Fruit fly (Drosophila melanogaster): ENCODE data around the gene Eig71Ef.

The Eig71Ef gene

DNA sequence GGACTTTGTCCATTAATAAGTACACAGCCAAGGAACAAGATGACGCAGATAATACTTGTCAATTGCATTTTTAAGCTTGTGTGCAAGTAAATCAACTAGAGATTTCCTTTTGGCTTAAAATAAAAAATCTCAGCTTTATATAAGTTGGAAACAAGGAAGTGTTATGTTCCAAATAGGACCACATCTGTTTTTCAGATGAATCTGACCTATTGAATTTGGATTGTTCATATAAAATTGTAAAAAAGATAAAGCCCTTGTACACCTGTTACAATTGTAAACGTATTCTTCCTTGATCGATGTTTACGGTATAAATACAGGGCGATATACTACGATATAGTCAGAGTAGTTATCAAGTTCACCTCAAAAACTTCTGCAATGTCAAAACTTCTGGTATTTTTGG, at the start of gene Eig71Ef, which contains the start of gene Eig71Eg:
Gene Eig71Ef, minus strand, starts transcription at position 101 of the 400 bp plus-strand sequence.
Gene Eig71Eg, plus strand, starts transcription at position 339 of the 400 bp plus-strand sequence.
- no peak for TF ChIP-seq CG8478 (optimal IDR thresholded peaks at IDR 0.05)

DNA sequence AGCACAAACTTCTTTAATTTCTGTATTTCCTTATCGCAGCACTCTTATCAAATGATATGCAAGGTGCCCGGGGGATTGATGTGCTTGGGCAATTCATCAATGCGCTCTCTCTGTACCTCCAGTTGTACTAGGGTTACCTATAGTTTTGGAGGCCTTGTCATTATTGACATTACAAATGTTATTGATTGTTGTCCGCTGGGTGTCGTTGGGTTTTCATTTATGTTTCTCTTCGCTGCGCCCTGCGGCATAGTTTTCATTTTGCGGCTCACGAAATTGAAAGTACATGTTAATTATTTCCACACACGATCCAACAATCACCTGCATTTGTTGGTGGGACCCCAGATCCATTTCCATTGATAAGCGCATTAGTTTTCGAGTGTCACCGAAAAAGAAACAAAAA, 49.0 kb upstream of the Eig71Ef start:
- no peak for TF ChIP-seq CG8478 (optimal IDR thresholded peaks at IDR 0.05)
- no peak for TF ChIP-seq CTCF (optimal IDR thresholded peaks at IDR 0.05)

DNA sequence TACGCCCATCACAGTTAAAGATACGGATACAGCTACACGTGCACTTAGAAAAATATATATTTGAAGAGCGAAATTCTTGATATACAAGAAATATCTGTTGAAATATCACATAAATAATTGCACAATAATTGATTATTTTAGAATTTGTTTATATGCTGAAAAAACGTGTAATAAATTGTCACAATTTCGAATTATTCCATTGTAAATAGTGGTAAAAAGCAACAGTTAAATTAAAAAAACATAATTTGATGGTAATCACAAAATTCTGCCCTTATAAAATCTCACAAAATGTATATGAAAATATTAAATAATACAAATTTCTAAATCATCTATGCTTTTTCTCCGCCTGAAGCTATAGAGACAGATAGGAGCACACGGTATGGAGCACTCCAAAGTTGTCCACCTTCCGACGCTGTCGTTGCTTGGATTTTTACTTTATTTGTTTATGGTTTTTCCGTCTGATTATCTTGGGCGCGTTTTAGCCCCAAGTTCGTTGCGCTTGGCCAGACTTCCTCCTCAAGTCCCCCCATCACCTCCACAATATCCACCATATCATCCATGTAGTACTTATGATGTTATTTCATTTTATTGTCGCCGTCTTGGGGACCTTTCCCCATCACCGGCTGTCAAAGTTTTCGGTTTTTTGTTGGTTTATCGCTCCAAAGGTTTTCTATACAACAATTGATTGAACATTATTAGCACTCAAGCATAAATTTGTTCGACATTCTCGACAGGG, 47.2 kb upstream of the Eig71Ef start:
- TF ChIP-seq CTCF (optimal IDR thresholded peaks at IDR 0.05) (no peak), CG8478 (optimal IDR thresholded peaks at IDR 0.05) (no peak)

DNA sequence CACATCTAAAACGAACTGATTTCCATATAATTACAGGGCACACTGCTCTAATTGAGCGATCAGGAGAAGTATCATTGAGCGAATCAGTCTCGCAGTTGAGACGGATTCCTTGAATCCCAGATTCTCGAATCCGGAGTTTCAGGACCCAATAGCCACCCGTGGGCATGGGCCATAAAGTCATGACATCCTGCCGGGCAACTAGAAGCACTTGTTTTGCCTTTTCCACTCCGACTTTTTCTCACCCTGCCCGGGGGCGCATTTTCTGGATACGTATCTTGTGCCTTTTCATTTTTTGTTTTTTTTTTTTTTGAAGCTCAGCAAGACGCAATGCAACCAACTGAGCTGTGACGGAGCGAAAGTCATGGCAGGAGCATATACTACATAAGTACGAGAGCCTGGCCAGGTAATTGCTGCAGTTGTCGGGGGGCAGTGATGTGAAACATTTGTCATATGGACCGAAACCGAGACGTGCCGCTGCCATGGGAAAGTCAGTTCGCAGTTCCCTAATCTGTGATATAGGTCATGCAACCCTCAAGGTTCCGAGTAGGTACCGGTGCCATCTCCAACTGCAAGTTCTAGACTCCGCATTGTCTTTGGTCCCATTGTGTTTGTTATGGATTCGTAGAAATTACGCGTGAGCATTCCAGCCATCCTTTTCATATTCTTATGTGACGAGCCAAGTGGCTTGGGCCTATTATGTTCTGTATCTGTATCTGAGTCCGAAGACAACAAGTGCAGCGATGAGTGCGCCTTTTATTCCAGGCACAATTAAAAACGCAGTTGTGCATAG, 46.3 kb upstream of the Eig71Ef start:
- TF ChIP-seq CTCF (optimal IDR thresholded peaks at IDR 0.05) (no peak), CG8478 (optimal IDR thresholded peaks at IDR 0.05) (no peak)

DNA sequence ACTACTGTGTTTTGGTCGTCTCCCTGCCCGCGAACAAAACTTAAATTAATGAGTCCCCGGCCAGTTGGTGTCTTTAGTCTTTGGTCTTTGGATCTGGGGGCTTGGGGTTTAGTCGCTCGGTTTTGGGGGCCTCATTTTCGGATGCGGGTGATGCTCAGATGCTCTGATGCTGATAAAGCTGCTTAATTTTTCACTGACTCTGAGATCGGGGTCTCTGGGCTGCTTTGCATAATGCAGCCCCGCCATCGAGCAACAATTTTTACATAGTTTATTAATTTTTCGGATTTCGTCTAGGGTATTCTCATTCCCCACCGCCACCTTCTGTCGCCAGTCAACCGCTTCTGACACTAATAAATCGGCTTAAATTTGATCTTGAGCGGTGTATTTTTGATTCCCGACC, 45.0 kb upstream of the Eig71Ef start:
- TF ChIP-seq CTCF (optimal IDR thresholded peaks at IDR 0.05) (no peak), CG8478 (optimal IDR thresholded peaks at IDR 0.05) (no peak)

DNA sequence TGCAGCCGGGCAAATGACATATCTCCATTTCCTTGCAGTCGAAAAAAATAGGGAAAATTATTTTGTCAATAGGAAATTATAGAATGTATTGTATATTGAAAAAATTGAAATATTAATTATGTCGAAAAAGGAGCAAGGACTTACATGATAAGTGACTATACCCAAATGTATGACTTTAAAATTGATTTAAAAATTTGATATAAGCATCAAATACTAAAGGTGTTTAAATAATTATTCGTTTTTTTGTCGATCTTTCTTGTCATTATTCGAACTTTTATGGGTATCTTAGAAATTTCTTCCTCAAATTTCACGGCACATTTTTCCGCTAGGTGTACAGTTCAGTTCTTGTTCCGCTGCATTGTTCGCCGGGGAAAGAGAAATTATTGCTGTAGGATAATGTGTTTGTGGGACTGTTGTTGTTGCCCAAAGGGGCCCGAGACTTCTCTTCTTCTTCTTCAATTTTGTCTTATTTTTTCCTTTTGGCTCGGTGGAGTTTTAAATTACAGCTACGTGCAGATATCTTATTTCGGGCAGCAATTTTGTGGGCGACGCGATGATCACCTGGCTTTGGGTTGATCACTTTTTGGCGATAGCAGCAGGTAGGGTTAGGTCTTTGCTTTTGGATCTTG, 43.3 kb upstream of the Eig71Ef start:
- no peak for TF ChIP-seq CG8478 (optimal IDR thresholded peaks at IDR 0.05)
- TF ChIP-seq CTCF (optimal IDR thresholded peaks at IDR 0.05): no peak

DNA sequence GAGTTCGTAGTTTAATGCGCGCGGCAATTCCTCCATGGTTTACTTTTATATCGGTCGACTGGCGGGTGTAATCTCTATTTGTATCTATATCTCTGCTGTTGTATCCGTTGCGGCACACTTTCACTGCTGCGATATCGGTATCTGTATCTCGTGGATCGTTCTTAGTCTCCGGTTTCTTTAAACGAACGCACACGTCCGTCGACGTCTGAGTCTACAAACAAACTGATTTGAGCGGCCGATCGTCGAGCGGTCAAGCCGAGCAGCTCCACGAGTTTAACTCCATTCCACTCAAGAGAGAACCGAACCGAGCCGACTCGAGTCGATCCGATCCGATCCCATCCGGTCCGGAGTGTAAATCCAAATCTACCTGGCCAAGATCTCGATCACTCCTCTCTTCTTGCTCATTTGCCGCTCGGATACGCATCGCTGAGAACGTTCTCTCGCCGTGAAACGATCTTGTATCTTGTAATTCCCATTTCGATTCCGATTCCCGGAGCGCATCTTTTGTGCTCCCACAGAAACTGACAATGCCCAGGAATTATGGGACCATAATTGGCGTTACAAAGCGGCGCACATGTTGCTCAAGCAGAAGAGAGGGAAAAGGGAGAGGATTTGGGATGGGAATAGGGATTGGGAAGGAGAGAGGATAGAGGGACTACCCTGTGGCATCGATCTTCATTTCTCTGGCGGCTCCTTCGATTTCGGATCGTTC, 42.6 kb upstream of the Eig71Ef start, which contains the start of gene comm2:
Gene comm2, minus strand, starts transcription at position 225 of the 712 bp plus-strand sequence.
- TF ChIP-seq CG8478 (optimal IDR thresholded peaks at IDR 0.05): no peak
- TF ChIP-seq CTCF (optimal IDR thresholded peaks at IDR 0.05): no peak

DNA sequence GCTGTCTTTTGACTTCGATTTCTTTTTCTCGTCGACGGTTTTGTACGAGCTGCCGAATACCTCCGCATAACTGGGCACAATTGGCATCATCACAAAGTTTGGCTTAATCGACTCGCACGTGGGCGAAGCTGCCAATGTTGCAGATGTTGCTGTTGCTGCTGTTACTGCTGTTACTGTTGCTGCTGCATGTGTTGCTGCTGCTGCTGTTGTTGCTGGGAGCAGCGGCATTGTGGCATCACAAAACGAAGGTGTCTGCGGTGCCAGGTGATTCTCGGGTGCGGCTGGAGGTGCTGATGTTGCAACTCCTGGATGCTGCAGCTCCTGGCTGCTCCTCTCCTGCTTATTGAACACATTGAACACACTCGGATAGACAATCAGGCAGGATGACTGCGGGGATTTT, 40.7 kb upstream of the Eig71Ef start:
- TF ChIP-seq CTCF (optimal IDR thresholded peaks at IDR 0.05) (no peak), CG8478 (optimal IDR thresholded peaks at IDR 0.05) (no peak)

DNA sequence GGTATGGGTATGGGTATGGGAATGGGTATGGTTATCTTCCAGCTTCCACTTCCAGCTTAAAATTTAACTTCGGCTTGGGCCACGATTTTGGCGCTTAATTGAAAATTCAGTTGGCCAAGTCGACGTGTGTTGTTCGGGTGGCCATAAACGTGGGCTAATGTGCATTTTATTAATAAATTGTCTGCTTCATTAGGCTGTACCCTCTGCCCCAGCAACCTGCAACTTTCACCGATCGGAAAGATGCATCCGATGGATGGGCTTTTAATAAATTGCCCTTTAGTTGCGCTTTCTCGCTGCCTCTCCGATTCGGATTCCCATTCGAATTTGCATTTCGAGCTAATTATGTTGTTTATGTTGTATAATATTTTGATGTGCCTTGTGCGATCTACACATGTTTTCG, 38.0 kb upstream of the Eig71Ef start:
- TF ChIP-seq CTCF (optimal IDR thresholded peaks at IDR 0.05): no peak
- no peak for TF ChIP-seq CG8478 (optimal IDR thresholded peaks at IDR 0.05)

DNA sequence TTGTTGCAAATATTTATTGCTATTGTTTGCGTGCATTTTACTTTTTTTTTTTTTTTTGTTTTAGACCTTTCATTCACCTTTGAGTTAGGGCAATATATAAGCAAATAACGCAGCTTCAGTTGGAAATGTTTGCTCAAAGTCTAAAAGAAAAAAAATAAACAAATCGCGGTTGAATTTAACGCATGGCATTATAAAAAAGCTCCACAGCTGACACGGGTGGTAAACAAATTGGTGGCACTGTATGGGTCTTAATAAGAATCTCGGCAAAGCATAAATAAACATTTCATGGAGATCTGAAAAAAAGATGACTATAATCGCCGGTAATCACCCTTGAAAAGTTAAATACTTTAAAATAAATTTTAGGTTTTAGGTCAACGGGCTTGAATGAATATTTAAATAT, 37.2 kb upstream of the Eig71Ef start:
- TF ChIP-seq CTCF (optimal IDR thresholded peaks at IDR 0.05): no peak
- TF ChIP-seq CG8478 (optimal IDR thresholded peaks at IDR 0.05): no peak

DNA sequence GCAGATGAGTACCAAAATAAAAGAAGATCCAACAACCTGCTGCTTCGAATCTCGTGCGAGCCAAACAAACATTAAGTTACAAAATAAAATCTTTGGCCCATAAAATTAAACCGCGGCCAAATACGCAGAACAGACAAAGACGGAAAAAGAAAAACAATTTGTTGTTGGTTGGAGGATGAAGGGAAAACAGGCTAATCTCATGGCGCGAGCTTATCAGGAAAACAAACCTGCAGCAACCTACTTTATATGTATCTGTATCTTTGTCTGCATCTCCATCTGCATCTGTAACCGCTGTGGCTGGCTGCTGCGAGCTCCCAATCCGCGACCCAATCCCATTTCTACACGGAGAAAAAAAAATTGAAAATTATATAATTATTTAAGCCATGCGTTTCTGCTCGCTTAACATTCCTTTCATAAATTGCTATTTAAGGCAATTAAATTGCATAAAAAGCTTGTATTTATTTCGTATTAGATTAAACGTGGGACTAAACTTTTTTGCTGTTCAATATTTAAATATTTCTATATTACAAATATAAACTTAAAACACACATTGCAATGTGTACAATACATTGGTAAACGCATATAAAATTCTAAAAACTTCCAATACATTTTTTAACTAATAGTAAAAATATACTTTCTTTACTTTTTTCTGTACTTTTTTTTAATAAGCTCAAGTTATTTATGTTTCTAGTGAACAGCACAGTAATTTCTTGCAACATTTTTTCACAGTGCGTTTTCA, 35.8 kb upstream of the Eig71Ef start:
- TF ChIP-seq CTCF (optimal IDR thresholded peaks at IDR 0.05): no peak
- no peak for TF ChIP-seq CG8478 (optimal IDR thresholded peaks at IDR 0.05)

DNA sequence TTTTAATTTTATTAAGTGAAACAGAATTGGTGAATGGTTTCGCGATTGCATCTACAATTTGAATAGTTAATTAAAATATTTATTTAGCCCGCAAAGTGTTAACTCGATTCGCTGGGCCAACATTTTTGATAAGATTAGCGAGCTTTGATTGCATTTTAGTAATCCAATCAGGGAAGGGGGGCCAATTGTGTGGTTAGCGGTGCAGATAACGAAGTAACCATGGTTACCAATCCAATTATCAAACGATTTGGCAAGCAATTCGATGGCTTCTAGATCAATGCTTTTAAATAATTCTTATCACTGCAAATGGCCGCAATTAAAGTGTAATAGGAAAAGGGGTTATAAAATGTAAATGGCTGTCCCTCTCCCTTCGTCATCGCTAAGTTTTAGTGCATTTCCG, 35.2 kb upstream of the Eig71Ef start:
- TF ChIP-seq CG8478 (optimal IDR thresholded peaks at IDR 0.05) (no peak), CTCF (optimal IDR thresholded peaks at IDR 0.05) (no peak)

DNA sequence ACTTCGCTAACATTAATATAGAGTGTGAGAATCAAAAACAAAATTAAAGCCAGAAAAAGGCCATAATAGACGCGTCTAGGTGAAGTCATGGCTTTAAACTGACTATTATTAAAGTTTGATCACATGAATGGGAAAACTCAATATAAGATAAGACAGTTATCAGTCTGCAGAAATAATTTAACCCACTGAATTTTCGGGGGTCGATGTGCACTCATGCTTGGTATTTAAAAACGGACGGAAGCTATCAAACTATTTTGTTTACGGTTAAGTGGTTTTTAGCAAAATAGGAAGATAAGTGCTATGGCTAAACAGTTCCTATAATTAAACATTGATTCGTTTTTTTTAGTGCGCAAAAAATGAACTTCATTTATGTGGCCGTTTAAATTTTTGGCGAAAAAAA, 34.8 kb upstream of the Eig71Ef start, which contains the start of gene CG34451:
Gene CG34451, minus strand, starts transcription at position 101 of the 400 bp plus-strand sequence.
- no peak for TF ChIP-seq CTCF (optimal IDR thresholded peaks at IDR 0.05)
- TF ChIP-seq CG8478 (optimal IDR thresholded peaks at IDR 0.05): no peak

Measured in S2 (cell line).